Worm (Caenorhabditis elegans) whole organism, L1 larva: ENCODE measurements around the gene viro-2.

Source experiments
- C04F5.9 ChIP-seq: sonication (generic microtip); optimal IDR thresholded peaks from 2 replicates; lab custom pipeline; 2016; ENCODE audit warnings: missing genetic modification characterization, missing compliant biosample characterization
- C16A3.4 ChIP-seq: fragments of 150-350 bp; optimal IDR thresholded peaks from 2 replicates; lab custom pipeline; 2014; ENCODE audit warnings: missing biosample characterization, missing genetic modification characterization
- C34B4.2 ChIP-seq: sonication (generic microtip); optimal IDR thresholded peaks from 2 replicates; lab custom pipeline; 2017; ENCODE audit warnings: mild to moderate bottlenecking, missing genetic modification characterization, missing compliant biosample characterization
- F16B12.6 ChIP-seq: fragments of 150-350 bp; optimal IDR thresholded peaks from 2 replicates; lab custom pipeline; 2014; ENCODE audit warnings: missing biosample characterization, missing genetic modification characterization
- aha-1 ChIP-seq: fragments of 150-350 bp; optimal IDR thresholded peaks from 2 replicates; lab custom pipeline; 2014; ENCODE audit warnings: missing biosample characterization, missing genetic modification characterization
- alr-1 ChIP-seq: fragments of 200-800 bp; sonication (Bioruptor generic); optimal IDR thresholded peaks from 2 replicates; lab custom pipeline; 2018; ENCODE audit warnings: borderline replicate concordance, mild to moderate bottlenecking, missing genetic modification characterization, missing compliant biosample characterization
- aly-2 ChIP-seq: fragments of 150-350 bp; optimal IDR thresholded peaks from 2 replicates; lab custom pipeline; 2014; ENCODE audit warnings: missing biosample characterization, missing genetic modification characterization
- ceh-63 ChIP-seq: fragments of 200-800 bp; sonication (Bioruptor generic); optimal IDR thresholded peaks from 2 replicates; lab custom pipeline; 2018; ENCODE audit warnings: mild to moderate bottlenecking, missing genetic modification characterization, missing compliant biosample characterization
- ceh-88 ChIP-seq: fragments of 200-800 bp; sonication (Bioruptor generic); IDR thresholded peaks from 2 replicates; pipeline ENCODE4 v1.3.6; 2022; ENCODE audit warnings: missing genetic modification characterization, missing compliant biosample characterization
- ceh-90 ChIP-seq: sonication (generic microtip); optimal IDR thresholded peaks from 2 replicates; lab custom pipeline; 2016; ENCODE audit warnings: missing genetic modification characterization, missing compliant biosample characterization
- ces-1 ChIP-seq: fragments of 150-350 bp; optimal IDR thresholded peaks from 2 replicates; lab custom pipeline; 2014; ENCODE audit warnings: missing biosample characterization, missing genetic modification reagents, missing genetic modification characterization
- dpl-1 ChIP-seq, 3 experiments: fragments of 150-350 bp in 2 of 3; sonication (generic microtip) in 1 of 3; optimal IDR thresholded peaks; 2 replicates each; lab custom pipeline; 2014 to 2017; ENCODE audit warnings: missing biosample characterization in 3 of 3, missing genetic modification characterization in 3 of 3, missing genetic modification reagents in 3 of 3
- dsc-1 ChIP-seq: sonication (generic microtip); optimal IDR thresholded peaks from 2 replicates; lab custom pipeline; 2016; ENCODE audit warnings: mild to moderate bottlenecking, missing genetic modification characterization, missing compliant biosample characterization
- efl-3 ChIP-seq: fragments of 200-800 bp; sonication (Bioruptor generic); optimal IDR thresholded peaks from 2 replicates; lab custom pipeline; 2018; ENCODE audit warnings: mild to moderate bottlenecking, missing genetic modification characterization, missing compliant biosample characterization
- egl-13 ChIP-seq: sonication (generic microtip); optimal IDR thresholded peaks from 2 replicates; lab custom pipeline; 2016; ENCODE audit warnings: missing genotype, missing genetic modification reagents, missing genetic modification characterization, missing compliant biosample characterization
- egl-27 ChIP-seq, 2 experiments: fragments of 150-350 bp in 1 of 2; sonication (generic microtip); optimal IDR thresholded peaks; 3 replicates each; lab custom pipeline; 2017 to 2018; ENCODE audit warnings: missing biosample characterization in 2 of 2, missing genetic modification characterization in 2 of 2, missing genetic modification reagents in 2 of 2
- elt-2 ChIP-seq: sonication (generic microtip); optimal IDR thresholded peaks from 2 replicates; lab custom pipeline; 2016; ENCODE audit warnings: missing genetic modification characterization, mild to moderate bottlenecking, inconsistent platforms, missing compliant biosample characterization, missing genetic modification reagents
- elt-3 ChIP-seq, 6 experiments: fragments of 150-350 bp in 1 of 6; sonication (generic microtip); optimal IDR thresholded peaks; 2 replicates each; lab custom pipeline; 2017 to 2018; ENCODE audit warnings: missing biosample characterization in 6 of 6, missing genetic modification characterization in 6 of 6, inconsistent platforms in 1 of 6
- fkh-4 ChIP-seq: sonication (generic microtip); optimal IDR thresholded peaks from 2 replicates; lab custom pipeline; 2016; ENCODE audit warnings: missing compliant biosample characterization, missing genetic modification characterization, borderline replicate concordance
- fkh-8 ChIP-seq: sonication (generic microtip); optimal IDR thresholded peaks from 2 replicates; lab custom pipeline; 2016; ENCODE audit warnings: mild to moderate bottlenecking, missing genetic modification characterization, missing compliant biosample characterization
- fos-1 ChIP-seq: fragments of 150-350 bp; optimal IDR thresholded peaks from 2 replicates; lab custom pipeline; 2014; ENCODE audit warnings: missing biosample characterization, missing genetic modification characterization
- hlh-17 ChIP-seq: fragments of 200-800 bp; sonication (Bioruptor generic); optimal IDR thresholded peaks from 2 replicates; lab custom pipeline; 2018; ENCODE audit warnings: missing genetic modification characterization, mild to moderate bottlenecking, missing compliant biosample characterization, moderate library complexity, borderline replicate concordance
- hpl-2 ChIP-seq: fragments of 150-350 bp; optimal IDR thresholded peaks from 2 replicates; lab custom pipeline; 2014; ENCODE audit warnings: missing biosample characterization, missing genetic modification reagents, missing genetic modification characterization
- irx-1 ChIP-seq: sonication (generic microtip); optimal IDR thresholded peaks from 2 replicates; lab custom pipeline; 2016; ENCODE audit warnings: missing genetic modification characterization, missing compliant biosample characterization
- isw-1 ChIP-seq: fragments of 200-800 bp; sonication (Bioruptor generic); IDR thresholded peaks from 2 replicates; pipeline ENCODE4 v1.3.6; 2022; ENCODE audit warnings: missing genetic modification characterization, missing compliant biosample characterization
- lin-13 ChIP-seq: fragments of 150-350 bp; optimal IDR thresholded peaks from 2 replicates; lab custom pipeline; 2014; ENCODE audit warnings: missing biosample characterization, missing genetic modification reagents, missing genetic modification characterization
- lin-15B ChIP-seq: fragments of 150-350 bp; sonication (generic microtip); optimal IDR thresholded peaks from 3 replicates; lab custom pipeline; 2014; ENCODE audit warnings: missing biosample characterization, missing genetic modification characterization
- lin-39 ChIP-seq: fragments of 150-350 bp; optimal IDR thresholded peaks from 2 replicates; lab custom pipeline; 2014; ENCODE audit warnings: missing biosample characterization, missing genetic modification reagents, missing genetic modification characterization
- mab-9 ChIP-seq: fragments of 200-800 bp; sonication (Bioruptor generic); IDR thresholded peaks from 2 replicates; pipeline ENCODE4 v1.3.6; 2022; ENCODE audit warnings: missing genetic modification reagents, missing genetic modification characterization, missing compliant biosample characterization
- mdl-1 ChIP-seq, 2 experiments: fragments of 150-350 bp; optimal IDR thresholded peaks; 2 replicates each; lab custom pipeline; 2014 to 2017; ENCODE audit warnings: missing biosample characterization in 2 of 2, missing genetic modification characterization in 2 of 2, inconsistent platforms in 1 of 2
- mef-2 ChIP-seq: fragments of 150-350 bp; optimal IDR thresholded peaks from 2 replicates; lab custom pipeline; 2014; ENCODE audit warnings: missing biosample characterization, missing genetic modification characterization
- mep-1 ChIP-seq: fragments of 150-350 bp; optimal IDR thresholded peaks from 2 replicates; lab custom pipeline; 2014; ENCODE audit warnings: missing biosample characterization, missing genetic modification characterization
- nhr-12 ChIP-seq: sonication (generic microtip); optimal IDR thresholded peaks from 2 replicates; lab custom pipeline; 2017; ENCODE audit warnings: missing biosample characterization, missing genetic modification characterization
- nhr-19 ChIP-seq: fragments of 200-800 bp; sonication (Bioruptor generic); conservative IDR thresholded peaks from 2 replicates; pipeline ENCODE4 v1.3.6; 2022; ENCODE audit warnings: missing genetic modification characterization, missing compliant biosample characterization
- nhr-20 ChIP-seq: sonication (generic microtip); optimal IDR thresholded peaks from 2 replicates; lab custom pipeline; 2016; ENCODE audit warnings: mild to moderate bottlenecking, missing genetic modification characterization, missing compliant biosample characterization
- nhr-237 ChIP-seq: fragments of 150-350 bp; optimal IDR thresholded peaks from 2 replicates; lab custom pipeline; 2014; ENCODE audit warnings: missing biosample characterization, missing genetic modification characterization
- nhr-71 ChIP-seq: sonication (generic microtip); optimal IDR thresholded peaks from 2 replicates; lab custom pipeline; 2016; ENCODE audit warnings: mild to moderate bottlenecking, missing genetic modification characterization, moderate library complexity, missing compliant biosample characterization
- nhr-76 ChIP-seq: sonication (generic microtip); optimal IDR thresholded peaks from 2 replicates; lab custom pipeline; 2017; ENCODE audit warnings: missing biosample characterization, missing genetic modification characterization
- nhr-90 ChIP-seq: sonication (generic microtip); optimal IDR thresholded peaks from 2 replicates; lab custom pipeline; 2016; ENCODE audit warnings: mild to moderate bottlenecking, missing genetic modification characterization, missing compliant biosample characterization; ENCODE audit not compliant: poor library complexity
- pag-3 ChIP-seq: sonication (generic microtip); optimal IDR thresholded peaks from 2 replicates; lab custom pipeline; 2017; ENCODE audit warnings: missing genetic modification characterization, mild to moderate bottlenecking, missing compliant biosample characterization, antibody characterized with exemption, borderline replicate concordance; ENCODE audit not compliant: insufficient read depth
- pax-3 ChIP-seq: fragments of 200-800 bp; sonication (Bioruptor generic); optimal IDR thresholded peaks from 2 replicates; lab custom pipeline; 2018; ENCODE audit warnings: mild to moderate bottlenecking, missing genetic modification characterization, moderate library complexity, missing compliant biosample characterization
- snu-23 ChIP-seq: sonication (generic microtip); optimal IDR thresholded peaks from 2 replicates; lab custom pipeline; 2016; ENCODE audit warnings: missing genetic modification characterization, missing compliant biosample characterization
- sox-4 ChIP-seq: sonication (generic microtip); optimal IDR thresholded peaks from 2 replicates; lab custom pipeline; 2016; ENCODE audit warnings: missing genetic modification characterization, missing compliant biosample characterization
- sup-37 ChIP-seq: fragments of 200-800 bp; sonication (Bioruptor generic); optimal IDR thresholded peaks from 2 replicates; lab custom pipeline; 2018; ENCODE audit warnings: mild to moderate bottlenecking, missing genetic modification characterization, missing compliant biosample characterization
- swsn-7 ChIP-seq: sonication (generic microtip); optimal IDR thresholded peaks from 2 replicates; lab custom pipeline; 2016; ENCODE audit warnings: missing genetic modification characterization, missing compliant biosample characterization
- unc-130 ChIP-seq: fragments of 150-350 bp; optimal IDR thresholded peaks from 2 replicates; lab custom pipeline; 2017; ENCODE audit warnings: missing biosample characterization, missing genetic modification characterization, inconsistent platforms
- unc-30 ChIP-seq: sonication (generic microtip); optimal IDR thresholded peaks from 2 replicates; lab custom pipeline; 2017; ENCODE audit warnings: missing biosample characterization, missing genetic modification characterization
- unc-98 ChIP-seq: fragments of 200-800 bp; sonication (Bioruptor generic); IDR thresholded peaks from 2 replicates; pipeline ENCODE4 v1.3.6; 2022; ENCODE audit warnings: missing genetic modification characterization, missing compliant biosample characterization
- xbp-1 ChIP-seq: sonication (generic microtip); optimal IDR thresholded peaks from 2 replicates; lab custom pipeline; 2016; ENCODE audit warnings: missing genetic modification characterization, missing compliant biosample characterization
- zag-1 ChIP-seq: fragments of 150-350 bp; optimal IDR thresholded peaks from 2 replicates; lab custom pipeline; 2014; ENCODE audit warnings: missing biosample characterization, missing genetic modification characterization
- zip-4 ChIP-seq: fragments of 200-800 bp; sonication (Bioruptor generic); optimal IDR thresholded peaks from 2 replicates; lab custom pipeline; 2018; ENCODE audit warnings: mild to moderate bottlenecking, missing genetic modification characterization, moderate library complexity, missing compliant biosample characterization
- ztf-4 ChIP-seq: fragments of 150-350 bp; optimal IDR thresholded peaks from 2 replicates; lab custom pipeline; 2014; ENCODE audit warnings: missing biosample characterization, missing genetic modification characterization

The viro-2 gene

DNA sequence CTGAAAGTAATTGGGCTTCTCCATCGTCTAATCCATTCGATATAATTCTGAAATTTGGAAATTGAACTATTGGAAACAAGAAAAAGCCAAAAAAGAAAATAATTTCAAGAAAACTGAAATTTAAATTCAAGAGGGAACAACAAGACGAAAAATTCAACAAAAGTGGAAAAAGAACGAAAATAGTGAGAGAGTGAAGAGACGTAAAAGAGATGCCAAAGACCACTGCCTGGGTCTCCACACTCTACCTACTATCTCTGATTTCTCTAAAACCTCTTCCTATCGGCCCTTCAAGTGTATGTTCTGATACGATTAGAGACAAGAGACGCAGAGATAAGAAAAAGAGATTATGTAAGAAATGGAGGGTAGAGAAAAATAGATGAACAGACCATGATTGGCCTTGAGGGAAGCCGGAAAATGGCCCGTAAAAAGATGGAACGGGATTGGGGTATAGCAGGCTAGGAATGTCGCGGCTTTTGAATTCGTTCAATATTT, 25.1 kb downstream of the viro-2 start, which contains the start of gene ogt-1:
ogt-1 (minus strand) TSS at position 51 of the 492 bp plus-strand sequence.
- TF ChIP-seq lin-15B (tag; lab: Kevin White, UChicago) (no peak), dpl-1 (GFP tag; optimal IDR thresholded peaks at IDR 0.05; lab: Kevin White, UChicago) (peak; percentile 64 to 70 (median 66)), isw-1 (GFP tag; lab: Robert Waterston, UW) (peak; percentile 70), nhr-20 (peak; percentile 90), fkh-4 (no peak), sox-4 (tag; lab: Kevin White, UChicago) (no peak), alr-1 (tag; lab: Kevin White, UChicago) (no peak), C34B4.2 (tag; lab: Kevin White, UChicago) (no peak), xbp-1 (tag; lab: Kevin White, UChicago) (peak; percentile 80), C04F5.9 (no peak), hlh-17 (GFP tag; lab: Kevin White, UChicago) (no peak), unc-98 (GFP tag; lab: Robert Waterston, UW) (no peak), pax-3 (tag; lab: Kevin White, UChicago) (no peak), aha-1 (tag; lab: Kevin White, UChicago) (no peak), dsc-1 (tag; lab: Kevin White, UChicago) (peak; percentile 33), nhr-237 (tag; lab: Kevin White, UChicago) (peak; percentile 77), zag-1 (tag; lab: Kevin White, UChicago) (peak; percentile 39), swsn-7 (tag; lab: Kevin White, UChicago) (peak; percentile 89), lin-13 (GFP tag; lab: Kevin White, UChicago) (peak; percentile 82), ztf-4 (tag; lab: Kevin White, UChicago) (peak; percentile 87), nhr-71 (tag; lab: Kevin White, UChicago) (peak; percentile 96), nhr-19 (GFP tag; lab: Robert Waterston, UW) (peak; percentile 86), zip-4 (GFP tag; lab: Kevin White, UChicago) (no peak), ceh-63 (GFP tag; lab: Kevin White, UChicago) (no peak), egl-27 (tag; optimal IDR thresholded peaks at IDR 0.05; lab: Kevin White, UChicago) (peak; percentile 93 to 98), sup-37 (no peak), elt-2 (tag; lab: Kevin White, UChicago) (peak; percentile 62), lin-39 (no peak), unc-30 (tag; lab: Kevin White, UChicago) (no peak), aly-2 (peak; percentile 66), unc-130 (no peak), F16B12.6 (tag; lab: Kevin White, UChicago) (peak; percentile 40), C16A3.4 (tag; lab: Kevin White, UChicago) (peak; percentile 69), ces-1 (GFP tag; lab: Kevin White, UChicago) (no peak), nhr-90 (peak; percentile 76), mdl-1 (tag; optimal IDR thresholded peaks at IDR 0.05; lab: Kevin White, UChicago) (peak in 1 of 2 experiments; percentile 79), mab-9 (GFP tag; lab: Robert Waterston, UW) (no peak), snu-23 (GFP tag; lab: Kevin White, UChicago) (peak; percentile 94), ceh-88 (GFP tag; lab: Robert Waterston, UW) (no peak), nhr-12 (tag; lab: Kevin White, UChicago) (no peak), mep-1 (tag; lab: Kevin White, UChicago) (peak; percentile 93), nhr-76 (no peak), elt-3 (tag; optimal IDR thresholded peaks at IDR 0.05; lab: Kevin White, UChicago) (peak in 3 of 6 experiments; percentile 18 to 83 (median 78)), fos-1 (tag; lab: Kevin White, UChicago) (peak; percentile 82), fkh-8 (tag; lab: Kevin White, UChicago) (peak; percentile 46), pag-3 (tag; lab: Kevin White, UChicago) (peak; percentile 16), efl-3 (GFP tag; lab: Kevin White, UChicago) (no peak), irx-1 (peak; percentile 62), ceh-90 (tag; lab: Kevin White, UChicago) (no peak), egl-13 (tag; lab: Kevin White, UChicago) (peak; percentile 32), mef-2 (tag; lab: Kevin White, UChicago) (peak; percentile 65), hpl-2 (GFP tag; lab: Kevin White, UChicago) (peak; percentile 36)
